Worm (Caenorhabditis elegans) whole organism, L1 larva: ENCODE measurements around the gene nlp-25.

Source experiments
- C34B4.2 ChIP-seq: sonication (generic microtip); optimal IDR thresholded peaks from 2 replicates; lab custom pipeline; 2017; ENCODE audit warnings: mild to moderate bottlenecking, missing genetic modification characterization, missing compliant biosample characterization
- F16B12.6 ChIP-seq: fragments of 150-350 bp; optimal IDR thresholded peaks from 2 replicates; lab custom pipeline; 2014; ENCODE audit warnings: missing biosample characterization, missing genetic modification characterization
- aha-1 ChIP-seq: fragments of 150-350 bp; optimal IDR thresholded peaks from 2 replicates; lab custom pipeline; 2014; ENCODE audit warnings: missing biosample characterization, missing genetic modification characterization
- alr-1 ChIP-seq: fragments of 200-800 bp; sonication (Bioruptor generic); optimal IDR thresholded peaks from 2 replicates; lab custom pipeline; 2018; ENCODE audit warnings: borderline replicate concordance, mild to moderate bottlenecking, missing genetic modification characterization, missing compliant biosample characterization
- aly-2 ChIP-seq: fragments of 150-350 bp; optimal IDR thresholded peaks from 2 replicates; lab custom pipeline; 2014; ENCODE audit warnings: missing biosample characterization, missing genetic modification characterization
- ceh-82 ChIP-seq, 3 experiments: fragments of 150-350 bp in 1 of 3; sonication (generic microtip) in 2 of 3; optimal IDR thresholded peaks; 2 replicates each; lab custom pipeline; 2014 to 2017; ENCODE audit warnings: missing biosample characterization in 3 of 3, missing genetic modification characterization in 3 of 3
- ceh-90 ChIP-seq: sonication (generic microtip); optimal IDR thresholded peaks from 2 replicates; lab custom pipeline; 2016; ENCODE audit warnings: missing genetic modification characterization, missing compliant biosample characterization
- dpl-1 ChIP-seq, 3 experiments: fragments of 150-350 bp in 2 of 3; sonication (generic microtip) in 1 of 3; optimal IDR thresholded peaks; 2 replicates each; lab custom pipeline; 2014 to 2017; ENCODE audit warnings: missing biosample characterization in 3 of 3, missing genetic modification characterization in 3 of 3, missing genetic modification reagents in 3 of 3
- dsc-1 ChIP-seq: sonication (generic microtip); optimal IDR thresholded peaks from 2 replicates; lab custom pipeline; 2016; ENCODE audit warnings: mild to moderate bottlenecking, missing genetic modification characterization, missing compliant biosample characterization
- efl-3 ChIP-seq: fragments of 200-800 bp; sonication (Bioruptor generic); optimal IDR thresholded peaks from 2 replicates; lab custom pipeline; 2018; ENCODE audit warnings: mild to moderate bottlenecking, missing genetic modification characterization, missing compliant biosample characterization
- egl-27 ChIP-seq, 2 experiments: fragments of 150-350 bp in 1 of 2; sonication (generic microtip); optimal IDR thresholded peaks; 3 replicates each; lab custom pipeline; 2017 to 2018; ENCODE audit warnings: missing biosample characterization in 2 of 2, missing genetic modification characterization in 2 of 2, missing genetic modification reagents in 2 of 2
- fkh-8 ChIP-seq: sonication (generic microtip); optimal IDR thresholded peaks from 2 replicates; lab custom pipeline; 2016; ENCODE audit warnings: mild to moderate bottlenecking, missing genetic modification characterization, missing compliant biosample characterization
- fos-1 ChIP-seq: fragments of 150-350 bp; optimal IDR thresholded peaks from 2 replicates; lab custom pipeline; 2014; ENCODE audit warnings: missing biosample characterization, missing genetic modification characterization
- grh-1 ChIP-seq: fragments of 200-800 bp; sonication (Bioruptor generic); IDR thresholded peaks from 2 replicates; pipeline ENCODE4 v1.3.6; 2022; ENCODE audit warnings: missing genetic modification reagents, missing genetic modification characterization, missing compliant biosample characterization
- hlh-17 ChIP-seq: fragments of 200-800 bp; sonication (Bioruptor generic); optimal IDR thresholded peaks from 2 replicates; lab custom pipeline; 2018; ENCODE audit warnings: missing genetic modification characterization, mild to moderate bottlenecking, missing compliant biosample characterization, moderate library complexity, borderline replicate concordance
- hlh-4 ChIP-seq: sonication (generic microtip); optimal IDR thresholded peaks from 2 replicates; lab custom pipeline; 2016; ENCODE audit warnings: mild to moderate bottlenecking, missing genetic modification characterization, missing compliant biosample characterization
- hpl-2 ChIP-seq: fragments of 150-350 bp; optimal IDR thresholded peaks from 2 replicates; lab custom pipeline; 2014; ENCODE audit warnings: missing biosample characterization, missing genetic modification reagents, missing genetic modification characterization
- irx-1 ChIP-seq: sonication (generic microtip); optimal IDR thresholded peaks from 2 replicates; lab custom pipeline; 2016; ENCODE audit warnings: missing genetic modification characterization, missing compliant biosample characterization
- jun-1 ChIP-seq: fragments of 150-350 bp; optimal IDR thresholded peaks from 2 replicates; lab custom pipeline; 2014; ENCODE audit warnings: missing biosample characterization, missing genetic modification reagents, missing genetic modification characterization
- lin-15B ChIP-seq: fragments of 150-350 bp; sonication (generic microtip); optimal IDR thresholded peaks from 3 replicates; lab custom pipeline; 2014; ENCODE audit warnings: missing biosample characterization, missing genetic modification characterization
- lin-39 ChIP-seq: fragments of 150-350 bp; optimal IDR thresholded peaks from 2 replicates; lab custom pipeline; 2014; ENCODE audit warnings: missing biosample characterization, missing genetic modification reagents, missing genetic modification characterization
- lir-3 ChIP-seq: sonication (generic microtip); optimal IDR thresholded peaks from 2 replicates; lab custom pipeline; 2016; ENCODE audit warnings: mild to moderate bottlenecking, missing genetic modification characterization, moderate library complexity, missing compliant biosample characterization; ENCODE audit not compliant: poor library complexity
- mab-9 ChIP-seq: fragments of 200-800 bp; sonication (Bioruptor generic); IDR thresholded peaks from 2 replicates; pipeline ENCODE4 v1.3.6; 2022; ENCODE audit warnings: missing genetic modification reagents, missing genetic modification characterization, missing compliant biosample characterization
- mdl-1 ChIP-seq, 2 experiments: fragments of 150-350 bp; optimal IDR thresholded peaks; 2 replicates each; lab custom pipeline; 2014 to 2017; ENCODE audit warnings: missing biosample characterization in 2 of 2, missing genetic modification characterization in 2 of 2, inconsistent platforms in 1 of 2
- mef-2 ChIP-seq: fragments of 150-350 bp; optimal IDR thresholded peaks from 2 replicates; lab custom pipeline; 2014; ENCODE audit warnings: missing biosample characterization, missing genetic modification characterization
- mep-1 ChIP-seq: fragments of 150-350 bp; optimal IDR thresholded peaks from 2 replicates; lab custom pipeline; 2014; ENCODE audit warnings: missing biosample characterization, missing genetic modification characterization
- nhr-11 ChIP-seq: fragments of 150-350 bp; optimal IDR thresholded peaks from 2 replicates; lab custom pipeline; 2014; ENCODE audit warnings: missing biosample characterization, missing genetic modification characterization
- nhr-19 ChIP-seq: fragments of 200-800 bp; sonication (Bioruptor generic); conservative IDR thresholded peaks from 2 replicates; pipeline ENCODE4 v1.3.6; 2022; ENCODE audit warnings: missing genetic modification characterization, missing compliant biosample characterization
- nhr-20 ChIP-seq: sonication (generic microtip); optimal IDR thresholded peaks from 2 replicates; lab custom pipeline; 2016; ENCODE audit warnings: mild to moderate bottlenecking, missing genetic modification characterization, missing compliant biosample characterization
- nhr-237 ChIP-seq: fragments of 150-350 bp; optimal IDR thresholded peaks from 2 replicates; lab custom pipeline; 2014; ENCODE audit warnings: missing biosample characterization, missing genetic modification characterization
- nhr-47 ChIP-seq: sonication (generic microtip); optimal IDR thresholded peaks from 2 replicates; lab custom pipeline; 2016; ENCODE audit warnings: mild to moderate bottlenecking, missing genetic modification characterization, moderate library complexity, missing compliant biosample characterization
- nhr-76 ChIP-seq: sonication (generic microtip); optimal IDR thresholded peaks from 2 replicates; lab custom pipeline; 2017; ENCODE audit warnings: missing biosample characterization, missing genetic modification characterization
- nhr-77 ChIP-seq: fragments of 150-350 bp; optimal IDR thresholded peaks from 2 replicates; lab custom pipeline; 2014; ENCODE audit warnings: missing biosample characterization, missing genetic modification characterization
- nhr-84 ChIP-seq: sonication (generic microtip); optimal IDR thresholded peaks from 2 replicates; lab custom pipeline; 2017; ENCODE audit warnings: missing biosample characterization, missing genetic modification characterization
- pax-3 ChIP-seq: fragments of 200-800 bp; sonication (Bioruptor generic); optimal IDR thresholded peaks from 2 replicates; lab custom pipeline; 2018; ENCODE audit warnings: mild to moderate bottlenecking, missing genetic modification characterization, moderate library complexity, missing compliant biosample characterization
- pqm-1 ChIP-seq: sonication (generic microtip); optimal IDR thresholded peaks from 3 replicates; lab custom pipeline; 2017; ENCODE audit warnings: missing biosample characterization, missing genetic modification characterization
- skn-1 ChIP-seq: fragments of 150-350 bp; optimal IDR thresholded peaks from 2 replicates; lab custom pipeline; 2014; ENCODE audit warnings: missing biosample characterization, missing genetic modification characterization
- sox-4 ChIP-seq: sonication (generic microtip); optimal IDR thresholded peaks from 2 replicates; lab custom pipeline; 2016; ENCODE audit warnings: missing genetic modification characterization, missing compliant biosample characterization
- sptf-1 ChIP-seq: fragments of 150-350 bp; optimal IDR thresholded peaks from 2 replicates; lab custom pipeline; 2014; ENCODE audit warnings: missing biosample characterization, missing genetic modification characterization
- swsn-7 ChIP-seq: sonication (generic microtip); optimal IDR thresholded peaks from 2 replicates; lab custom pipeline; 2016; ENCODE audit warnings: missing genetic modification characterization, missing compliant biosample characterization
- tbx-2 ChIP-seq: sonication (generic microtip); optimal IDR thresholded peaks from 2 replicates; lab custom pipeline; 2016; ENCODE audit warnings: missing genetic modification characterization, missing compliant biosample characterization
- tlp-1 ChIP-seq: fragments of 150-350 bp; optimal IDR thresholded peaks from 2 replicates; lab custom pipeline; 2014; ENCODE audit warnings: missing biosample characterization, missing genetic modification characterization
- vab-15 ChIP-seq: sonication (generic microtip); optimal IDR thresholded peaks from 2 replicates; lab custom pipeline; 2017; ENCODE audit warnings: missing genotype, mild to moderate bottlenecking, missing genetic modification characterization, missing compliant biosample characterization
- zag-1 ChIP-seq: fragments of 150-350 bp; optimal IDR thresholded peaks from 2 replicates; lab custom pipeline; 2014; ENCODE audit warnings: missing biosample characterization, missing genetic modification characterization
- zip-4 ChIP-seq: fragments of 200-800 bp; sonication (Bioruptor generic); optimal IDR thresholded peaks from 2 replicates; lab custom pipeline; 2018; ENCODE audit warnings: mild to moderate bottlenecking, missing genetic modification characterization, moderate library complexity, missing compliant biosample characterization
- ztf-11 ChIP-seq, 2 experiments: sonication (generic microtip); optimal IDR thresholded peaks; 2 replicates each; lab custom pipeline; 2016 to 2017; ENCODE audit warnings: missing genetic modification characterization in 2 of 2, missing biosample characterization in 1 of 2, missing compliant biosample characterization in 1 of 2

The nlp-25 gene

ce11 chrV:19582256-19582655 lies 23.7 kb upstream of the nlp-25 start:
- TF ChIP-seq fkh-8 (peak; percentile 52), swsn-7 (tag; lab: Kevin White, UChicago) (no peak), mef-2 (tag; lab: Kevin White, UChicago) (no peak), nhr-20 (no peak)

ce11 chrV:19590826-19591225 lies 15.2 kb upstream of the nlp-25 start:
- TF ChIP-seq nhr-76 (tag; lab: Kevin White, UChicago) (no peak), tbx-2 (tag; lab: Kevin White, UChicago) (no peak), F16B12.6 (tag; lab: Kevin White, UChicago) (no peak), mep-1 (tag; lab: Kevin White, UChicago) (no peak), hlh-17 (no peak), hpl-2 (GFP tag; lab: Kevin White, UChicago) (no peak), dsc-1 (tag; lab: Kevin White, UChicago) (no peak), sox-4 (no peak), dpl-1 (GFP tag; optimal IDR thresholded peaks at IDR 0.05; lab: Kevin White, UChicago) (no peak), nhr-77 (no peak), lir-3 (tag; lab: Kevin White, UChicago) (no peak), fos-1 (no peak), fkh-8 (no peak), nhr-84 (tag; lab: Kevin White, UChicago) (no peak)
- TF ChIP-seq, all 84 proteins: peak for 0

ce11 chrV:19599087-19599486 lies 6.9 kb upstream of the nlp-25 start:
- TF ChIP-seq pqm-1 (tag; lab: Kevin White, UChicago) (no peak), C34B4.2 (tag; lab: Kevin White, UChicago) (no peak), sptf-1 (tag; lab: Kevin White, UChicago) (no peak), nhr-11 (tag; lab: Kevin White, UChicago) (no peak), hlh-4 (tag; lab: Kevin White, UChicago) (no peak), lin-39 (tag; lab: Kevin White, UChicago) (no peak), nhr-20 (no peak), pax-3 (tag; lab: Kevin White, UChicago) (no peak), efl-3 (GFP tag; lab: Kevin White, UChicago) (no peak), ceh-90 (tag; lab: Kevin White, UChicago) (no peak), zag-1 (tag; lab: Kevin White, UChicago) (no peak), aha-1 (tag; lab: Kevin White, UChicago) (no peak), grh-1 (no peak), nhr-47 (no peak), mdl-1 (tag; optimal IDR thresholded peaks at IDR 0.05; lab: Kevin White, UChicago) (no peak), nhr-19 (GFP tag; lab: Robert Waterston, UW) (no peak), aly-2 (no peak), zip-4 (GFP tag; lab: Kevin White, UChicago) (no peak), lin-15B (tag; lab: Kevin White, UChicago) (no peak), vab-15 (tag; lab: Kevin White, UChicago) (no peak)

ce11 chrV:19605415-19605814 lies 565 bp upstream of the nlp-25 start:
- TF ChIP-seq mab-9, result no peak
- no peak for TF ChIP-seq efl-3 (GFP tag; lab: Kevin White, UChicago)
- TF ChIP-seq ceh-82 (tag; optimal IDR thresholded peaks at IDR 0.05; lab: Kevin White, UChicago), result no peak
- TF ChIP-seq irx-1 (tag; lab: Kevin White, UChicago), result no peak
- no peak for TF ChIP-seq sptf-1 (tag; lab: Kevin White, UChicago)
- no peak for TF ChIP-seq ztf-11 (tag; optimal IDR thresholded peaks at IDR 0.05; lab: Kevin White, UChicago)
- no peak for TF ChIP-seq nhr-237
- TF ChIP-seq grh-1, result no peak
- TF ChIP-seq jun-1 (tag; lab: Kevin White, UChicago), result no peak
- TF ChIP-seq sox-4, result no peak
- no peak for TF ChIP-seq aha-1 (tag; lab: Kevin White, UChicago)
- TF ChIP-seq alr-1, result no peak
- no peak for TF ChIP-seq hpl-2 (GFP tag; lab: Kevin White, UChicago)
- no peak for TF ChIP-seq fkh-8
- no peak for TF ChIP-seq egl-27 (tag; optimal IDR thresholded peaks at IDR 0.05; lab: Kevin White, UChicago)
- no peak for TF ChIP-seq tlp-1
- no peak for TF ChIP-seq skn-1
